Worm (Caenorhabditis elegans) whole organism, L3 larva: Measurements from ENCODE around the gene T25E4.1.
A peak's percentile ranks its signal among the peaks of the same experiment; 100 is the strongest.

ENCODE experiments used
- R02D3.7 ChIP-seq: fragments of 150-350 bp; optimal IDR thresholded peaks from 2 replicates; lab custom pipeline; 2014; ENCODE audit warnings: missing biosample characterization, missing genetic modification characterization
- ZK546.5 ChIP-seq: sonication (generic microtip); optimal IDR thresholded peaks from 2 replicates; lab custom pipeline; 2017; ENCODE audit warnings: missing biosample characterization, missing genetic modification characterization
- aly-2 ChIP-seq: fragments of 150-350 bp; optimal IDR thresholded peaks from 2 replicates; lab custom pipeline; 2014; ENCODE audit warnings: missing biosample characterization, missing genetic modification characterization
- ama-1 ChIP-seq: fragments of 150-350 bp; optimal IDR thresholded peaks from 2 replicates; lab custom pipeline; 2018
- ceh-16 ChIP-seq: sonication (generic microtip); optimal IDR thresholded peaks from 2 replicates; lab custom pipeline; 2017; ENCODE audit warnings: missing biosample characterization, missing genetic modification characterization
- ceh-28 ChIP-seq: fragments of 150-350 bp; optimal IDR thresholded peaks from 2 replicates; lab custom pipeline; 2014; ENCODE audit warnings: missing biosample characterization, missing genetic modification reagents, missing genetic modification characterization
- ceh-82 ChIP-seq: fragments of 150-350 bp; optimal IDR thresholded peaks from 2 replicates; lab custom pipeline; 2014; ENCODE audit warnings: missing biosample characterization, missing genetic modification characterization
- ceh-9 ChIP-seq: sonication (generic microtip); optimal IDR thresholded peaks from 2 replicates; lab custom pipeline; 2018; ENCODE audit warnings: missing biosample characterization, missing genetic modification characterization
- daf-12 ChIP-seq: fragments of 150-350 bp; optimal IDR thresholded peaks from 2 replicates; lab custom pipeline; 2014; ENCODE audit warnings: missing biosample characterization, missing genetic modification reagents, missing genetic modification characterization
- egl-27 ChIP-seq: sonication (generic microtip); optimal IDR thresholded peaks from 4 replicates; lab custom pipeline; 2017; ENCODE audit warnings: missing biosample characterization, missing genetic modification reagents, missing genetic modification characterization
- egl-5 ChIP-seq: fragments of 150-350 bp; optimal IDR thresholded peaks from 2 replicates; lab custom pipeline; 2017; ENCODE audit warnings: missing biosample characterization, missing genetic modification reagents, missing genetic modification characterization, inconsistent platforms
- elt-2 ChIP-seq: sonication (generic microtip); optimal IDR thresholded peaks from 2 replicates; lab custom pipeline; 2016; ENCODE audit warnings: missing genetic modification reagents, mild to moderate bottlenecking, missing genetic modification characterization, missing compliant biosample characterization
- elt-3 ChIP-seq, 3 experiments: fragments of 150-350 bp in 1 of 3; sonication (generic microtip) in 2 of 3; optimal IDR thresholded peaks; 2 replicates in 2 of 3; 4 replicates in 1 of 3; lab custom pipeline; 2014 to 2017; ENCODE audit warnings: missing biosample characterization in 3 of 3, missing genetic modification characterization in 3 of 3
- eor-1 ChIP-seq, 2 experiments: fragments of 150-350 bp; optimal IDR thresholded peaks; 2 replicates each; lab custom pipeline; 2014 to 2018; ENCODE audit warnings: missing biosample characterization in 2 of 2, missing genetic modification characterization in 2 of 2
- fkh-10 ChIP-seq: sonication (generic microtip); optimal IDR thresholded peaks from 2 replicates; lab custom pipeline; 2017; ENCODE audit warnings: missing biosample characterization, missing genetic modification reagents, missing genetic modification characterization
- fkh-2 ChIP-seq: fragments of 150-350 bp; optimal IDR thresholded peaks from 2 replicates; lab custom pipeline; 2014; ENCODE audit warnings: missing biosample characterization, missing genetic modification reagents, missing genetic modification characterization
- fos-1 ChIP-seq: fragments of 150-350 bp; optimal IDR thresholded peaks from 2 replicates; lab custom pipeline; 2014; ENCODE audit warnings: missing biosample characterization, missing genetic modification characterization
- jun-1 ChIP-seq: fragments of 150-350 bp; optimal IDR thresholded peaks from 2 replicates; lab custom pipeline; 2014; ENCODE audit warnings: missing biosample characterization, missing genetic modification reagents, missing genetic modification characterization
- lin-15B ChIP-seq: fragments of 150-350 bp; optimal IDR thresholded peaks from 2 replicates; lab custom pipeline; 2014; ENCODE audit warnings: missing biosample characterization, missing genetic modification characterization
- lsy-12 ChIP-seq: sonication (generic microtip); optimal IDR thresholded peaks from 2 replicates; lab custom pipeline; 2016; ENCODE audit warnings: mild to moderate bottlenecking, missing genetic modification characterization, missing compliant biosample characterization
- mdl-1 ChIP-seq: fragments of 150-350 bp; optimal IDR thresholded peaks from 2 replicates; lab custom pipeline; 2014; ENCODE audit warnings: missing biosample characterization, missing genetic modification characterization
- mml-1 ChIP-seq: fragments of 150-350 bp; sonication (generic microtip); optimal IDR thresholded peaks from 3 replicates; lab custom pipeline; 2014; ENCODE audit warnings: missing biosample characterization, missing genetic modification characterization
- nfya-1 ChIP-seq: sonication (generic microtip); optimal IDR thresholded peaks from 2 replicates; lab custom pipeline; 2017; ENCODE audit warnings: missing genetic modification characterization, mild to moderate bottlenecking, missing compliant biosample characterization, antibody characterized with exemption, moderate library complexity; ENCODE audit not compliant: insufficient read depth
- nhr-11 ChIP-seq: fragments of 150-350 bp; optimal IDR thresholded peaks from 2 replicates; lab custom pipeline; 2014; ENCODE audit warnings: missing biosample characterization, missing genetic modification characterization
- nhr-12 ChIP-seq: fragments of 150-350 bp; optimal IDR thresholded peaks from 2 replicates; lab custom pipeline; 2014; ENCODE audit warnings: missing biosample characterization, missing genetic modification characterization
- nhr-237 ChIP-seq: fragments of 150-350 bp; optimal IDR thresholded peaks from 2 replicates; lab custom pipeline; 2014; ENCODE audit warnings: missing biosample characterization, missing genetic modification characterization
- nhr-25 ChIP-seq: sonication (generic microtip); optimal IDR thresholded peaks from 2 replicates; lab custom pipeline; 2017; ENCODE audit warnings: missing biosample characterization, missing genetic modification characterization
- nhr-43 ChIP-seq: sonication (generic microtip); optimal IDR thresholded peaks from 2 replicates; lab custom pipeline; 2016; ENCODE audit warnings: mild to moderate bottlenecking, missing genetic modification characterization, missing compliant biosample characterization; ENCODE audit not compliant: poor library complexity, severe bottlenecking
- nhr-76 ChIP-seq: fragments of 150-350 bp; sonication (generic microtip); optimal IDR thresholded peaks from 5 replicates; lab custom pipeline; 2014; ENCODE audit warnings: missing biosample characterization, missing genetic modification characterization
- nhr-77 ChIP-seq: fragments of 150-350 bp; optimal IDR thresholded peaks from 2 replicates; lab custom pipeline; 2014; ENCODE audit warnings: missing biosample characterization, missing genetic modification characterization
- pha-4 ChIP-seq: fragments of 150-350 bp; optimal IDR thresholded peaks from 2 replicates; lab custom pipeline; 2014; ENCODE audit warnings: missing biosample characterization, missing genetic modification reagents, missing genetic modification characterization
- pqm-1 ChIP-seq: fragments of 150-350 bp; optimal IDR thresholded peaks from 2 replicates; lab custom pipeline; 2017; ENCODE audit warnings: missing biosample characterization, missing genetic modification characterization, inconsistent platforms
- sea-2 ChIP-seq: fragments of 150-350 bp; sonication (generic microtip); optimal IDR thresholded peaks from 4 replicates; lab custom pipeline; 2014; ENCODE audit warnings: missing biosample characterization, missing genetic modification reagents, missing genetic modification characterization
- skn-1 ChIP-seq: fragments of 150-350 bp; optimal IDR thresholded peaks from 2 replicates; lab custom pipeline; 2014; ENCODE audit warnings: missing biosample characterization, missing genetic modification characterization
- tbx-2 ChIP-seq: sonication (generic microtip); optimal IDR thresholded peaks from 2 replicates; lab custom pipeline; 2016; ENCODE audit warnings: mild to moderate bottlenecking, missing genetic modification characterization, missing compliant biosample characterization
- unc-39 ChIP-seq: sonication (generic microtip); optimal IDR thresholded peaks from 4 replicates; lab custom pipeline; 2017; ENCODE audit warnings: missing biosample characterization, missing genetic modification characterization
- unc-62 ChIP-seq: fragments of 150-350 bp; sonication (generic microtip); optimal IDR thresholded peaks from 4 replicates; lab custom pipeline; 2014; ENCODE audit warnings: missing biosample characterization, missing genetic modification reagents, missing genetic modification characterization
- zag-1 ChIP-seq: fragments of 150-350 bp; optimal IDR thresholded peaks from 2 replicates; lab custom pipeline; 2014; ENCODE audit warnings: missing biosample characterization, missing genetic modification characterization
- ztf-4 ChIP-seq: fragments of 150-350 bp; optimal IDR thresholded peaks from 2 replicates; lab custom pipeline; 2014; ENCODE audit warnings: missing biosample characterization, missing genetic modification characterization

The T25E4.1 gene

ce11 chrII:5549746-5550145 lies 28.4 kb upstream of the T25E4.1 start, which contains the start of gene C17C3.6:
C17C3.6 (plus strand) TSS chrII:5550046.
- no peak for TF ChIP-seq skn-1 (tag; lab: Kevin White, UChicago)

DNA sequence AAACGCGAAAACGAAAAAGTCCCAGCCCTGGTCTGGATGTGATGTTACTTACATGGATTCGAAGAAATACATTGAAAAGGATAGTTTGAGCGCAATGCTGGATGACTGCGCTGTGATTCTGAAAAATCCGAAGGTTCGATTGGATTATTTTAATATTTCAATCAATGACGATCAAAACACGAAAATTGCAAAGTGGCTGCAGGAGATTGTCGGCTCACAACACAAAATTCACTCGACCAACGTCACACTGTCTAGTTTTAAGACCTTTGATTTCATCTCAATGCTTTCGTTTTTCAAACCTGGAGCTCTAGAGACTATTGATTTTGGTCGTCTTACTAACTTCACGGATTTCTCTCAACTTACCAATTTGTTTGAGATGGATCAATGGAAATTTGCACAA lies 26.6 kb upstream of the T25E4.1 start, which contains the start of gene C17C3.5:
TSS of gene C17C3.5 (plus strand) at position 301 of the 400 bp plus-strand sequence.
- no peak for TF ChIP-seq mdl-1 (tag; lab: Kevin White, UChicago)
- TF ChIP-seq nfya-1 (tag; lab: Kevin White, UChicago): no peak
- TF ChIP-seq aly-2: no peak
- TF ChIP-seq nhr-25 (tag; lab: Kevin White, UChicago): no peak
- no peak for TF ChIP-seq fkh-2 (tag; lab: Kevin White, UChicago)
- no peak for TF ChIP-seq ztf-4 (tag; lab: Kevin White, UChicago)
- TF ChIP-seq pqm-1 (tag; lab: Kevin White, UChicago): no peak
- no peak for TF ChIP-seq unc-39 (tag; lab: Kevin White, UChicago)
- no peak for TF ChIP-seq daf-12 (tag; lab: Kevin White, UChicago)
- TF ChIP-seq mml-1: no peak
- TF ChIP-seq R02D3.7: no peak
- TF ChIP-seq nhr-237 (tag; lab: Kevin White, UChicago): no peak
- no peak for TF ChIP-seq lsy-12 (tag; lab: Kevin White, UChicago)
- no peak for TF ChIP-seq jun-1 (tag; lab: Kevin White, UChicago)
- TF ChIP-seq fkh-10: no peak
- no peak for TF ChIP-seq eor-1 (tag; optimal IDR thresholded peaks at IDR 0.05; lab: Kevin White, UChicago)
- no peak for TF ChIP-seq ZK546.5 (tag; lab: Kevin White, UChicago)
- TF ChIP-seq elt-2 (tag; lab: Kevin White, UChicago): no peak
- TF ChIP-seq fos-1 (tag; lab: Kevin White, UChicago): no peak

ce11 chrII:5553531-5553930 lies 24.6 kb upstream of the T25E4.1 start:
- no peak for TF ChIP-seq lin-15B (tag; lab: Kevin White, UChicago)
- TF ChIP-seq egl-5 (tag; lab: Kevin White, UChicago): no peak
- no peak for TF ChIP-seq egl-27
- TF ChIP-seq nhr-237 (tag; lab: Kevin White, UChicago): no peak
- no peak for TF ChIP-seq zag-1 (tag; lab: Kevin White, UChicago)
- no peak for TF ChIP-seq ceh-28 (tag; lab: Kevin White, UChicago)
- TF ChIP-seq nhr-12 (tag; lab: Kevin White, UChicago): no peak
- TF ChIP-seq nhr-11 (tag; lab: Kevin White, UChicago): no peak
- peak; percentile 92 for TF ChIP-seq elt-2 (tag; lab: Kevin White, UChicago)
- no peak for TF ChIP-seq ceh-16 (tag; lab: Kevin White, UChicago)
- peak; percentile 95 for TF ChIP-seq pqm-1 (tag; lab: Kevin White, UChicago)
- no peak for TF ChIP-seq fkh-10
- TF ChIP-seq aly-2: no peak
- TF ChIP-seq nhr-76 (tag; lab: Kevin White, UChicago): no peak
- TF ChIP-seq sea-2 (GFP tag; lab: Kevin White, UChicago): no peak
- TF ChIP-seq elt-3 (tag; optimal IDR thresholded peaks at IDR 0.05; lab: Kevin White, UChicago): no peak
- no peak for TF ChIP-seq unc-62 (GFP tag; lab: Kevin White, UChicago)
- TF ChIP-seq eor-1 (tag; optimal IDR thresholded peaks at IDR 0.05; lab: Kevin White, UChicago): no peak
- TF ChIP-seq skn-1 (tag; lab: Kevin White, UChicago): no peak
- TF ChIP-seq mdl-1 (tag; lab: Kevin White, UChicago): no peak
- TF ChIP-seq ZK546.5 (tag; lab: Kevin White, UChicago): no peak
- no peak for TF ChIP-seq ama-1 (lab: Kevin White, UChicago)
- TF ChIP-seq nhr-77 (tag; lab: Kevin White, UChicago): no peak
- TF ChIP-seq pha-4 (tag; lab: Kevin White, UChicago): peak; percentile 67
- TF ChIP-seq nfya-1 (tag; lab: Kevin White, UChicago): no peak

DNA sequence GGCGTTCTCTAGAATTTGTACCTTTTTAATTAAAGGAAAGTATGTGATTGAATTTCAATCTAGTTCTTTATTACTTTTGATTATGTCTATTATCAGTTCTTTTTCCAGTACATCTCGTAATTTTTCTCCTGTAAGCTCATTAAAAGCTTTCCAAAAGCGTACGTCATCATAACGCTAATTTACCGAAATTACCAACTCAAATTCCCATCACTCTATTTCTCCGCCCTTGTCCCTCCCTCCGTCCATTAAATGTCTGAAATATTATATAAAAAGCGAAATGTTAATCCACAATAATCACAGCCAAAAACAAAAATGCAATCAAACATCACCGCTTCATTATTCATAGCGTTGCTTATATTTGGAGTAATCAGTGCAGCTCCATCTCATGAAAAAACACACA lies 23.8 kb upstream of the T25E4.1 start, which contains the start of gene ins-12:
TSS of gene ins-12 (plus strand) at position 301 of the 400 bp plus-strand sequence.
- no peak for TF ChIP-seq sea-2 (GFP tag; lab: Kevin White, UChicago)
- TF ChIP-seq ZK546.5 (tag; lab: Kevin White, UChicago): no peak
- no peak for TF ChIP-seq pqm-1 (tag; lab: Kevin White, UChicago)
- no peak for TF ChIP-seq tbx-2
- no peak for TF ChIP-seq fkh-10
- TF ChIP-seq aly-2: no peak
- TF ChIP-seq ceh-9: no peak
- no peak for TF ChIP-seq zag-1 (tag; lab: Kevin White, UChicago)
- no peak for TF ChIP-seq ceh-82 (tag; lab: Kevin White, UChicago)
- TF ChIP-seq R02D3.7: no peak
- no peak for TF ChIP-seq nhr-12 (tag; lab: Kevin White, UChicago)
- no peak for TF ChIP-seq ceh-16 (tag; lab: Kevin White, UChicago)
- TF ChIP-seq ztf-4 (tag; lab: Kevin White, UChicago): no peak
- TF ChIP-seq nhr-43 (tag; lab: Kevin White, UChicago): no peak
- TF ChIP-seq nhr-77 (tag; lab: Kevin White, UChicago): no peak
- no peak for TF ChIP-seq nhr-237 (tag; lab: Kevin White, UChicago)
- no peak for TF ChIP-seq lin-15B (tag; lab: Kevin White, UChicago)
